Worm (Caenorhabditis elegans): ENCODE data around the gene K09C8.9.

K09C8.9 gene

DNA sequence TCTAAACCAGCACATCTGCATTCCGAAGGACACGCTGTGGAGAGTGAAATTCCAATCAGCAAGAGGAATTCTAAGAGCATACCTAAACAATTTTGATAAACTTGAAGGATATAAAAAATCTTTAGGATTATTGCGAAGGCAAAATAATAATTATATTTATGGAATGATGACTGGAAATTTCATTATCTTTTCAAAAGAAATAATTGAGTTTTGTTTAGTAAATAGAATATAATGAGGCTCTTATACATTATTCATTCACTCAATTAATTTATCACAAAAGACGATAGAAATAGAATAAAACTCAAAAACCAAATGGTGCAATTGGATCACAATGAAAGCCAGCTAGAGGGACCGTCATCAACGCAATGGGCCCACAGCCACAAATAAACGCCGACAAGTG is 11.6 kb upstream of the K09C8.9 start, which contains the start of gene pxn-2:
TSS of gene pxn-2 (minus strand) at position 101 of the 400 bp plus-strand sequence.
- TF ChIP-seq klf-2 (GFP tag; conservative IDR thresholded peaks at IDR 0.05) (no peak), ztf-23 (GFP tag; IDR thresholded peaks at IDR 0.05) (no peak), flt-1 (GFP tag; IDR thresholded peaks at IDR 0.05) (no peak), T22C8.4 (GFP tag; IDR thresholded peaks at IDR 0.05) (no peak), med-1 (GFP tag; optimal IDR thresholded peaks at IDR 0.05; ENCODE audit: insufficient read depth) (no peak), tab-1 (GFP tag; IDR thresholded peaks at IDR 0.05) (no peak), ref-1 (GFP tag; conservative IDR thresholded peaks at IDR 0.05) (no peak), ztf-29 (GFP tag; IDR thresholded peaks at IDR 0.05) (no peak), cog-1 (tag; optimal IDR thresholded peaks at IDR 0.05) (no peak)

DNA sequence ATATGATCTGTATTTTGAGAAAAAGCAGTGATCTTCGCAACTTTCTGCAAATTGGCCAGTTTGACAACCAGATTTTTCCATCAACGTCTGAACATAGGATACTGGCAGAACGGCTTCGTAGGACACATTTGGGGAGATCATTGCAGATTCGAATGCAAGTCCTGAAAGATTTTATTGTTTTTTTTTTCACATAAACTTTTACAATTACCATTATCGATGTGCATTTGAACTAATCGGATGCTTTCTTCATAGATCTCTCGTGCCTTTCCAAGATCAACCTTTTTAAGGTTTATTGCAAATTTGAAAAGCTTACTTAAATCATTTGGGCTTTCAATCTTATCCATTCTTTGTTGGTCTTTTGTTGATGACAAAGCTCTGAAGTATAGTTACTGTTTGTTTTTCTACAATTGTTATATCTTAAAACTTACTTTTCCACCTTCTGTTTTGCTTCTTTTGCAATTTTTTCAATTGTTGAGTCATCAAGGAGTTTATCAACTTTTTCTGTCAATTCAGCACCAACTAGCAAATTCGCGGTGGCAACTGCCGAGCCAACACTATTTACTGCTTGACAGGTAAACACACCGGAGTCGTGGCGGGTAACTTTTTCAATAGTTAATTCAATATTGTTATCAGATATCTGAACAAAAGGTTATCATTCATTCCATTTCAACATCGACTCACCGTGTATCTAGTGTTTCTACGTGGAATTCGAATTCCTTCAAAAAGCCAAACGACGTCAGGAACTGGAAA is 9.0 kb upstream of the K09C8.9 start:
- TF ChIP-seq tab-1 (GFP tag; IDR thresholded peaks at IDR 0.05) (no peak), ztf-23 (GFP tag; IDR thresholded peaks at IDR 0.05) (no peak), ref-1 (GFP tag; conservative IDR thresholded peaks at IDR 0.05) (no peak), ztf-29 (GFP tag; IDR thresholded peaks at IDR 0.05) (no peak)

DNA sequence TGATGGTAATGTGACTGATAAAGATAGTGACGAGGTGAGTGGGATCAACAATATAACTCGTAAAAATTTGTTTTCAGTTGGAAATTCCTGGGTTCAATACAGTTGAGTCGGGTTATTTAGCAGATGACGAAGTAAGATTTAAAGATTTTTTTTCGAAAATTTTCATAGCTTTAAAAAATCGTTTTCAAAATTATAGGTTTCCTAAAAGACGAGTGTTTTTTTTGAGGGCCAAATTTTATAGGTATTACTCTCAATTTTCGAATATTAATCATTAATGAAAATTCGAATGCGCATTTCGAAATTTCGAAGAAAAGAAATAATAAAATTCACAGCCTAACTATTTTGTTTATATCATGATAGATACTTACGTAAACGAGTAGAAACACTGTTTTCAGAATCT is 3.5 kb upstream of the K09C8.9 start:
- TF ChIP-seq klf-2 (GFP tag; conservative IDR thresholded peaks at IDR 0.05) (no peak), T22C8.4 (GFP tag; IDR thresholded peaks at IDR 0.05) (no peak), ref-1 (GFP tag; conservative IDR thresholded peaks at IDR 0.05) (no peak), flt-1 (GFP tag; IDR thresholded peaks at IDR 0.05) (no peak), ztf-29 (GFP tag; IDR thresholded peaks at IDR 0.05) (no peak), cog-1 (tag; optimal IDR thresholded peaks at IDR 0.05) (no peak), med-1 (GFP tag; optimal IDR thresholded peaks at IDR 0.05; ENCODE audit: insufficient read depth) (no peak), ztf-23 (GFP tag; IDR thresholded peaks at IDR 0.05) (no peak), tab-1 (GFP tag; IDR thresholded peaks at IDR 0.05) (no peak)

DNA sequence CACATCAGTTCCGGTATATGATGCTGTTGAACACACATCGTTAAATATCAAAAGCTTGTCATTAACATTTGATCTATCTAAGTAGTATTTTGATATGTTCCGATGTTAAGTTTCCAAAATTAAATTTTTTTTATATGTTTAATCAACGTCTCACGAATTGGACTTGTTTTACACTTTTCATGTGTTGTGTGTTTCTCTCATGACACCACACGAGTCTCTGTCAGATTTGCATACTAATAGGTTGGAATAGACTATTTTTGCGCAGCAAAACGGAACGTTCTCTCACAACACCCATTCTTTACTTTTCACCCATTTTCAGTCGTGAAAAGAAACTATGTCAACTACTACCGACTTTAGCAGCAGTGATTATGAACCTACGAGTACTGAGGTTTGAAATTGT is 3.0 kb upstream of the K09C8.9 start, which contains the start of gene K09C8.8:
TSS of gene K09C8.8 (plus strand) at position 301 of the 400 bp plus-strand sequence.
- no peak for TF ChIP-seq flt-1 (GFP tag; IDR thresholded peaks at IDR 0.05)
- no peak for TF ChIP-seq ztf-29 (GFP tag; IDR thresholded peaks at IDR 0.05)
- no peak for TF ChIP-seq T22C8.4 (GFP tag; IDR thresholded peaks at IDR 0.05)
- no peak for TF ChIP-seq ztf-23 (GFP tag; IDR thresholded peaks at IDR 0.05)
- TF ChIP-seq med-1 (GFP tag; optimal IDR thresholded peaks at IDR 0.05; ENCODE audit: insufficient read depth), result no peak
- no peak for TF ChIP-seq klf-2 (GFP tag; conservative IDR thresholded peaks at IDR 0.05)
- TF ChIP-seq ref-1 (GFP tag; conservative IDR thresholded peaks at IDR 0.05), result no peak
- TF ChIP-seq cog-1 (tag; optimal IDR thresholded peaks at IDR 0.05), result no peak
- TF ChIP-seq tab-1 (GFP tag; IDR thresholded peaks at IDR 0.05), result no peak

DNA sequence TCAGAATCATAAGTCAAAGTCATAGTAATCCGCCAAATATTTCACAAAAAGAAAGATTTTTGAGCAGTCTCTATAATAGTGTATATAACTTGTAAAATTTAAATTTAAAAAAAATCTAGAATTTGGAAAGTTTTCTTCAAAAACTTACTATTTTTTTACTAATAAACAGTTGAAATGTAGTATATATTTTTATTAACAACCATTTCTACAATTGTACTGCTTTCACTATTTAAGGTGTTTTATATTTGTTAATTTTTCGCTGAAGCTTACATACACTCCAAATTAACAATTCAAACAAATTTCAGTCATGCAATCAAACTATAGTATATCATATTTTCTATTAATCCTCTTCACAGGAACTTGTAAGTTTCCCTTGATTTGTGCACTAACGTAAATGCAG is 1.3 kb downstream of the K09C8.9 start, which contains the start of gene lge-1:
TSS of gene lge-1 (plus strand) at position 301 of the 400 bp plus-strand sequence.
- TF ChIP-seq T22C8.4 (GFP tag; IDR thresholded peaks at IDR 0.05) (no peak), flt-1 (GFP tag; IDR thresholded peaks at IDR 0.05) (no peak), ztf-29 (GFP tag; IDR thresholded peaks at IDR 0.05) (no peak)

DNA sequence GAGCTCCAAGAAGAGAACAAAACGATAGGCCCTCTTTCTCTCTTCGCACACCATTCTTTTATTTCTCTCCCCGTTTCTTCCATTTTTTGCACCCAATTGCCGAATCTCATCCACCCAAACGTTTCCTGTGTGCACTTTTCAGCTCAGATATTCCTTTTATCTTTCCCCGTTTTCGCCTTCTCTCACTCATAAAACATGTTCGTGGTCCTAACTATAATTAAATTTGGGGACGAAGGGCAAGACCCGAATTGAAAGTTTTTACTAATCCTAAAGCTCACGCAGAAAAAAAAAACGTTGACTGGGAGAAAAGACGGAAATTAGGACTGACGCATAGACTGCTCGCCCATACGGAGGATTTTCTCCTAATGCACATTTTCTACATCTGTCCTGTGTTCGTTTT is 2.1 kb downstream of the K09C8.9 start:
- TF ChIP-seq flt-1 (GFP tag; IDR thresholded peaks at IDR 0.05) (no peak), ref-1 (GFP tag; conservative IDR thresholded peaks at IDR 0.05) (no peak), tab-1 (GFP tag; IDR thresholded peaks at IDR 0.05) (no peak), ztf-29 (GFP tag; IDR thresholded peaks at IDR 0.05) (no peak), med-1 (GFP tag; optimal IDR thresholded peaks at IDR 0.05; ENCODE audit: insufficient read depth) (no peak)

DNA sequence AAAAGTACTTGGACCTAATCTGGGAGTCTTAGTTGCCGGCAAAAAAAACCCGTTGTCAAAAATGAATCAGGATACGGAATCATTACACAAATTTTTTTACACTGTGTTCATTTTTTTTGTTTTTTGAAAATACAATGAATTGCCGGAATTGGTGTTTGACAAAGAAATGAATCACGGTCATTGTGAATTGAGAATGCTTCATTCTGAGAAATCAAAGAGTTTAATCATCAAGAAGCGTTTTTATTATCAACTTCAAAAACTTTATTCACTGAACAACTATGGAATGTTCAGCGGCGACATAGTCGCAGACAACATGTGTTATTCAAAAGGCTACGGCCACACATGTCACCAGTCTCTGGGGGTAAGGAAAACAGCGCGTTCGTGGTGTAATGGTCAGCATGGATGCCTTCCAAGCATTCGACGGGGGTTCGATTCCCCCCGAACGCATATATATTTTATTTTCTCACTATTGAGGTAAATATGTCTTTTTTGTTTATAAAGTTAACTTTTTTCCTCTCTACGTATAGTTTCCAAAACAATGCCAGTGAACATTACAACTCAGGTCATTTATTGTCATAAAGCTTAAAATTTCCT is 4.0 kb downstream of the K09C8.9 start, which contains the start of gene nas-10:
TSS of gene nas-10 (minus strand) at position 51 of the 594 bp plus-strand sequence.
- TF ChIP-seq T22C8.4 (GFP tag; IDR thresholded peaks at IDR 0.05) (peak; percentile 90), flt-1 (GFP tag; IDR thresholded peaks at IDR 0.05) (peak; percentile 95), ztf-29 (GFP tag; IDR thresholded peaks at IDR 0.05) (peak; percentile 82), ztf-23 (GFP tag; IDR thresholded peaks at IDR 0.05) (peak; percentile 95), cog-1 (tag; optimal IDR thresholded peaks at IDR 0.05) (peak; percentile 79), tab-1 (GFP tag; IDR thresholded peaks at IDR 0.05) (peak; percentile 90), ref-1 (GFP tag; conservative IDR thresholded peaks at IDR 0.05) (peak; percentile 75), klf-2 (GFP tag; conservative IDR thresholded peaks at IDR 0.05) (peak; percentile 87), med-1 (GFP tag; optimal IDR thresholded peaks at IDR 0.05; ENCODE audit: insufficient read depth) (no peak)

DNA sequence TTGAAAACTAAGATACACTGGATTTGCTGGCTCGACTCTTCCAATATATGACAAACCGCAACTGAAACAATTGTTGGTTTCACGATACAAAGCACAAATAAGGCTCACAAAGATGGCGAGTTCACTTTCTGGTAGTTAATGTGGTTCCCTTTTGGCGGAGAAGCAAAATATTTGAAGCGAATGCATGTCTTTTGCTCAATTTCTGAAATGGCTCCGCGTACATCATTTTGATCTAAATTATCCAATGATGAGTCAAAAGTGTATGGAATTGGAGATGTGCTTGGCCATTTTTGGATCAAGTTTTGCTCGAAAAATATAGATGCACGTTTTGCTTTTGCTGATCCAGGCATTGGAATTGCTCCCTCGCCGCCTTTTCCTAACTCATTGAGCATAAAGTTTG is 5.9 kb downstream of the K09C8.9 start:
- TF ChIP-seq ref-1 (GFP tag; conservative IDR thresholded peaks at IDR 0.05) (no peak), flt-1 (GFP tag; IDR thresholded peaks at IDR 0.05) (no peak), tab-1 (GFP tag; IDR thresholded peaks at IDR 0.05) (no peak), med-1 (GFP tag; optimal IDR thresholded peaks at IDR 0.05; ENCODE audit: insufficient read depth) (no peak), ztf-29 (GFP tag; IDR thresholded peaks at IDR 0.05) (no peak), ztf-23 (GFP tag; IDR thresholded peaks at IDR 0.05) (no peak), klf-2 (GFP tag; conservative IDR thresholded peaks at IDR 0.05) (no peak), T22C8.4 (GFP tag; IDR thresholded peaks at IDR 0.05) (no peak), cog-1 (tag; optimal IDR thresholded peaks at IDR 0.05) (no peak)

DNA sequence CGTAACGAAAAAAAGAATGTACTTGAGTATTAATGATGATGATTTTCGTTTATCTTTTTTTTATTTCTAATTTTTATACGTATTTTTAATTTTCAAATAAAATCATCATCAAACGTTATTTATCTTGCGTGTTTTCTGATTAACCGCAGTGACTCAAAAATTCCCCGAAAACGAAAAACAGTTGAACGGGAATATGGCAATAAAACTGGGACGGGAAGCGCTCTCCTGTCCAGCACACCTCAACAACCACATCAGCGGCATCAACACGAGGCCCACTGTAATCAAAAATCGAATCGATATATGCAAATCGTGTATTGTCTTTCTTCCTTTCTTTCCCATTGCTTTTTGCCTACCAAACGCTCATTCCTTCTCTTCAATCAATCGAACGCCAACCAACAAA is 8.5 kb downstream of the K09C8.9 start, which contains the start of gene K09C8.2:
TSS of gene K09C8.2 (plus strand) at position 301 of the 400 bp plus-strand sequence.
- TF ChIP-seq klf-2 (GFP tag; conservative IDR thresholded peaks at IDR 0.05) (no peak), cog-1 (tag; optimal IDR thresholded peaks at IDR 0.05) (no peak), med-1 (GFP tag; optimal IDR thresholded peaks at IDR 0.05; ENCODE audit: insufficient read depth) (no peak), T22C8.4 (GFP tag; IDR thresholded peaks at IDR 0.05) (no peak), flt-1 (GFP tag; IDR thresholded peaks at IDR 0.05) (no peak), ref-1 (GFP tag; conservative IDR thresholded peaks at IDR 0.05) (no peak), ztf-23 (GFP tag; IDR thresholded peaks at IDR 0.05) (no peak), ztf-29 (GFP tag; IDR thresholded peaks at IDR 0.05) (no peak)

Measured in whole organism, midembryonic.